Fruit fly (Drosophila melanogaster) whole organism, embryonic: ENCODE results near the gene FIG4.

Source experiments
- B-H2 ChIP-seq: fragments of 200-800 bp; sonication (Bioruptor generic); optimal IDR thresholded peaks from 2 replicates; lab custom pipeline; 2018; ENCODE audit warnings: missing biosample characterization, mild to moderate bottlenecking, missing genetic modification characterization
- Bgb ChIP-seq: fragments of 200-800 bp; sonication (Bioruptor generic); IDR thresholded peaks from 2 replicates; pipeline ENCODE4 v1.3.6; 2022; ENCODE audit warnings: missing biosample characterization, missing genetic modification characterization; ENCODE audit not compliant: partially characterized antibody
- C15 ChIP-seq: fragments of 200-800 bp; sonication (Bioruptor generic); IDR thresholded peaks from 3 replicates; pipeline ENCODE4 v1.3.6; 2022; ENCODE audit warnings: missing biosample characterization, missing genetic modification characterization
- CG1024 ChIP-seq: fragments of 200-800 bp; sonication (Bioruptor generic); IDR thresholded peaks from 2 replicates; pipeline ENCODE4 v1.3.6; 2022; ENCODE audit warnings: missing biosample characterization, missing genetic modification characterization
- CG10267 ChIP-seq: fragments of 200-800 bp; sonication (Bioruptor generic); optimal IDR thresholded peaks from 2 replicates; lab custom pipeline; 2018; ENCODE audit warnings: missing biosample characterization, mild to moderate bottlenecking, missing genetic modification characterization, moderate library complexity
- CG10431 ChIP-seq: fragments of 200-800 bp; sonication (Bioruptor generic); optimal IDR thresholded peaks from 3 replicates; lab custom pipeline; 2018; ENCODE audit warnings: missing biosample characterization, mild to moderate bottlenecking, missing genetic modification characterization
- CG12299 ChIP-seq: fragments of 200-800 bp; sonication (Bioruptor generic); optimal IDR thresholded peaks from 2 replicates; lab custom pipeline; 2018; ENCODE audit warnings: missing biosample characterization, mild to moderate bottlenecking, missing genetic modification characterization
- CG12659 ChIP-seq: fragments of 200-800 bp; sonication (Bioruptor generic); optimal IDR thresholded peaks from 3 replicates; lab custom pipeline; 2017; ENCODE audit warnings: mild to moderate bottlenecking, missing biosample characterization, missing genetic modification reagents, missing genetic modification characterization
- CG13287 ChIP-seq: fragments of 200-800 bp; sonication (Bioruptor generic); IDR thresholded peaks from 2 replicates; pipeline ENCODE4 v1.3.6; 2022; ENCODE audit warnings: missing biosample characterization, missing genetic modification characterization; ENCODE audit not compliant: partially characterized antibody
- CG13624 ChIP-seq: fragments of 200-800 bp; sonication (Bioruptor generic); optimal IDR thresholded peaks from 2 replicates; lab custom pipeline; 2016; ENCODE audit warnings: missing biosample characterization, missing genetic modification characterization
- CG13775 ChIP-seq: fragments of 200-800 bp; sonication (Bioruptor generic); optimal IDR thresholded peaks from 3 replicates; lab custom pipeline; 2017; ENCODE audit warnings: missing biosample characterization, mild to moderate bottlenecking, missing genetic modification characterization
- CG14667 ChIP-seq: fragments of 200-800 bp; sonication (Bioruptor generic); IDR thresholded peaks from 2 replicates; pipeline ENCODE4 v1.3.6; 2022; ENCODE audit warnings: missing biosample characterization, missing genetic modification characterization
- CG1647 ChIP-seq: fragments of 200-800 bp; sonication (Bioruptor generic); optimal IDR thresholded peaks from 3 replicates; lab custom pipeline; 2016; ENCODE audit warnings: missing biosample characterization, missing genetic modification characterization
- CG16815 ChIP-seq: fragments of 200-800 bp; sonication (Bioruptor generic); optimal IDR thresholded peaks from 3 replicates; lab custom pipeline; 2017; ENCODE audit warnings: missing biosample characterization, mild to moderate bottlenecking, missing genetic modification characterization
- CG17912 ChIP-seq: fragments of 200-800 bp; sonication (Bioruptor generic); optimal IDR thresholded peaks from 2 replicates; lab custom pipeline; 2018; ENCODE audit warnings: missing biosample characterization, mild to moderate bottlenecking, missing genetic modification characterization
- CG18476 ChIP-seq: fragments of 200-800 bp; sonication (Bioruptor generic); optimal IDR thresholded peaks from 2 replicates; lab custom pipeline; 2016; ENCODE audit warnings: missing biosample characterization, mild to moderate bottlenecking, missing genetic modification characterization
- CG2202 ChIP-seq: fragments of 200-800 bp; sonication (Bioruptor generic); optimal IDR thresholded peaks from 2 replicates; lab custom pipeline; 2018; ENCODE audit warnings: missing biosample characterization, mild to moderate bottlenecking, missing genetic modification characterization
- CG2889 ChIP-seq: fragments of 200-800 bp; sonication (Bioruptor generic); IDR thresholded peaks from 3 replicates; pipeline ENCODE4 v1.3.6; 2022; ENCODE audit warnings: missing biosample characterization, missing genetic modification characterization
- CG3065 ChIP-seq: fragments of 200-800 bp; sonication (Bioruptor generic); optimal IDR thresholded peaks from 2 replicates; lab custom pipeline; 2016; ENCODE audit warnings: missing biosample characterization, missing genetic modification characterization
- CG31365 ChIP-seq: fragments of 200-800 bp; sonication (Bioruptor generic); optimal IDR thresholded peaks from 2 replicates; lab custom pipeline; 2018; ENCODE audit warnings: missing biosample characterization, mild to moderate bottlenecking, missing genetic modification characterization
- CG4360 ChIP-seq: fragments of 200-800 bp; sonication (Bioruptor generic); IDR thresholded peaks from 2 replicates; pipeline ENCODE4 v1.3.6; 2022; ENCODE audit warnings: missing biosample characterization, missing genetic modification characterization
- CG7745 ChIP-seq: fragments of 200-800 bp; sonication (Bioruptor generic); optimal IDR thresholded peaks from 2 replicates; lab custom pipeline; 2018; ENCODE audit warnings: missing biosample characterization, mild to moderate bottlenecking, missing genetic modification characterization, moderate library complexity
- CG8089 ChIP-seq: fragments of 200-800 bp; sonication (Bioruptor generic); optimal IDR thresholded peaks from 3 replicates; lab custom pipeline; 2016; ENCODE audit warnings: missing biosample characterization, missing genetic modification characterization
- CG8924 ChIP-seq: fragments of 200-800 bp; optimal IDR thresholded peaks from 3 replicates; lab custom pipeline; 2019; ENCODE audit warnings: missing biosample characterization, mild to moderate bottlenecking, missing genetic modification characterization, moderate library complexity
- CG8944 ChIP-seq: fragments of 200-800 bp; sonication (Bioruptor generic); optimal IDR thresholded peaks from 3 replicates; lab custom pipeline; 2016; ENCODE audit warnings: missing biosample characterization, missing genetic modification characterization
- Chrac-16 ChIP-seq: fragments of 200-800 bp; sonication (Bioruptor generic); optimal IDR thresholded peaks from 3 replicates; lab custom pipeline; 2016; ENCODE audit warnings: missing biosample characterization, missing genetic modification characterization
- Dref ChIP-seq: fragments of 200-800 bp; sonication (Bioruptor generic); IDR thresholded peaks from 2 replicates; pipeline ENCODE4 v1.3.6; 2022; ENCODE audit warnings: missing biosample characterization, missing genetic modification characterization
- ERR ChIP-seq: fragments of 200-800 bp; sonication (Bioruptor generic); optimal IDR thresholded peaks from 2 replicates; lab custom pipeline; 2016; ENCODE audit warnings: missing biosample characterization, missing genetic modification characterization
- Hr39 ChIP-seq: fragments of >200 bp; optimal IDR thresholded peaks from 2 replicates; lab custom pipeline; 2017
- Lim3 ChIP-seq: fragments of 200-800 bp; sonication (Bioruptor generic); IDR thresholded peaks from 2 replicates; pipeline ENCODE4 v1.3.6; 2022; ENCODE audit warnings: missing biosample characterization, missing genetic modification characterization
- Mrtf ChIP-seq: fragments of 200-800 bp; sonication (Bioruptor generic); IDR thresholded peaks from 3 replicates; pipeline ENCODE4 v1.3.6; 2022; ENCODE audit warnings: missing biosample characterization, missing genetic modification characterization
- Myb ChIP-seq: fragments of 200-800 bp; sonication (Bioruptor generic); optimal IDR thresholded peaks from 2 replicates; lab custom pipeline; 2016; ENCODE audit warnings: missing biosample characterization, missing genetic modification characterization
- TFAM ChIP-seq: fragments of 200-800 bp; sonication (Bioruptor generic); optimal IDR thresholded peaks from 2 replicates; lab custom pipeline; 2017; ENCODE audit warnings: missing biosample characterization, missing genetic modification characterization, inconsistent platforms
- az2 ChIP-seq: fragments of 200-800 bp; sonication (Bioruptor generic); optimal IDR thresholded peaks from 3 replicates; lab custom pipeline; 2016; ENCODE audit warnings: missing biosample characterization, missing genetic modification characterization
- bsh ChIP-seq, 2 experiments: fragments of 200-800 bp; sonication (Bioruptor generic); optimal IDR thresholded peaks; 2 replicates each; lab custom pipeline; 2017 to 2018; ENCODE audit warnings: mild to moderate bottlenecking in 2 of 2, missing biosample characterization in 2 of 2, missing genetic modification characterization in 2 of 2, moderate library complexity in 1 of 2
- caup ChIP-seq: fragments of 200-800 bp; sonication (Bioruptor generic); optimal IDR thresholded peaks from 3 replicates; lab custom pipeline; 2017; ENCODE audit warnings: missing biosample characterization, mild to moderate bottlenecking, missing genetic modification characterization, moderate library complexity; ENCODE audit not compliant: severe bottlenecking
- corto ChIP-seq: fragments of 200-800 bp; sonication (Bioruptor generic); optimal IDR thresholded peaks from 2 replicates; lab custom pipeline; 2016; ENCODE audit warnings: missing biosample characterization, mild to moderate bottlenecking, missing genetic modification characterization, moderate library complexity
- croc ChIP-seq: fragments of 200-800 bp; sonication (Bioruptor generic); conservative IDR thresholded peaks from 3 replicates; pipeline ENCODE4 v1.3.6; 2022; ENCODE audit warnings: missing biosample characterization, missing genetic modification characterization
- crol ChIP-seq: fragments of 200-800 bp; sonication (Bioruptor generic); IDR thresholded peaks from 2 replicates; pipeline ENCODE4 v1.3.6; 2022; ENCODE audit warnings: missing biosample characterization, missing genetic modification characterization
- dati ChIP-seq: fragments of 200-800 bp; sonication (Bioruptor generic); IDR thresholded peaks from 2 replicates; pipeline ENCODE4 v1.3.6; 2022; ENCODE audit warnings: missing biosample characterization, missing genetic modification characterization
- en ChIP-seq: fragments of 200-800 bp; sonication (Bioruptor generic); optimal IDR thresholded peaks from 2 replicates; lab custom pipeline; 2016; ENCODE audit warnings: missing biosample characterization, missing genetic modification characterization
- eyg ChIP-seq: fragments of 200-800 bp; sonication (Bioruptor generic); optimal IDR thresholded peaks from 3 replicates; lab custom pipeline; 2016; ENCODE audit warnings: missing biosample characterization, missing genetic modification characterization
- jigr1 ChIP-seq: fragments of 200-800 bp; sonication (Bioruptor generic); IDR thresholded peaks from 3 replicates; pipeline ENCODE4 v1.3.6; 2022; ENCODE audit warnings: missing biosample characterization, missing genetic modification characterization
- lab ChIP-seq: fragments of 200-800 bp; sonication (Bioruptor generic); optimal IDR thresholded peaks from 3 replicates; lab custom pipeline; 2017; ENCODE audit warnings: missing biosample characterization, missing genetic modification characterization, mild to moderate bottlenecking, moderate library complexity, missing genetic modification reagents
- lmd ChIP-seq: fragments of 200-800 bp; sonication (Bioruptor generic); IDR thresholded peaks from 2 replicates; pipeline ENCODE4 v1.3.6; 2022; ENCODE audit warnings: missing biosample characterization, missing genetic modification characterization
- oc ChIP-seq: fragments of 200-800 bp; sonication (Bioruptor generic); optimal IDR thresholded peaks from 2 replicates; lab custom pipeline; 2018; ENCODE audit warnings: missing biosample characterization, mild to moderate bottlenecking, missing genetic modification characterization, moderate library complexity
- pum ChIP-seq: fragments of 200-800 bp; sonication (Bioruptor generic); optimal IDR thresholded peaks from 2 replicates; lab custom pipeline; 2016; ENCODE audit warnings: missing biosample characterization, missing genetic modification characterization
- sens ChIP-seq: fragments of 200-800 bp; sonication (Bioruptor generic); peaks from one replicate; lab custom pipeline; 2016; ENCODE audit warnings: missing biosample characterization, missing genetic modification characterization
- shn ChIP-seq: fragments of 200-800 bp; sonication (Bioruptor generic); optimal IDR thresholded peaks from 3 replicates; lab custom pipeline; 2016; ENCODE audit warnings: missing biosample characterization, missing genetic modification characterization
- stwl ChIP-seq: fragments of 200-800 bp; sonication (Bioruptor generic); optimal IDR thresholded peaks from 3 replicates; lab custom pipeline; 2018; ENCODE audit warnings: missing biosample characterization, mild to moderate bottlenecking, missing genetic modification characterization, moderate library complexity
- zen ChIP-seq: fragments of 200-800 bp; sonication (Bioruptor generic); optimal IDR thresholded peaks from 3 replicates; lab custom pipeline; 2018; ENCODE audit warnings: missing biosample characterization, mild to moderate bottlenecking, missing genetic modification characterization, moderate library complexity

The FIG4 gene

dm6 chr2L:4454009-4454689, 10.8 kb upstream of the FIG4 start, which contains the start of the genes Secp43 and ND-B8 (continued):
- peak; percentile 84 for TF ChIP-seq Bgb (GFP tag; lab: Robert Waterston, UW)
- no peak for TF ChIP-seq CG13775
- no peak for TF ChIP-seq en (GFP tag; lab: Kevin White, UChicago)
- no peak for TF ChIP-seq az2
- peak; percentile 82 for TF ChIP-seq CG13287
- TF ChIP-seq jigr1 (GFP tag; lab: Robert Waterston, UW) = no peak
- no peak for TF ChIP-seq CG8944 (GFP tag; lab: Kevin White, UChicago)
- TF ChIP-seq Chrac-16 = no peak
- peak; percentile 59 for TF ChIP-seq zen (tag; lab: Kevin White, UChicago)
- TF ChIP-seq shn = no peak
- TF ChIP-seq TFAM (GFP tag; lab: Kevin White, UChicago) = no peak
- no peak for TF ChIP-seq crol (GFP tag; lab: Robert Waterston, UW)
- TF ChIP-seq CG12299 = no peak
- TF ChIP-seq ERR (GFP tag; lab: Kevin White, UChicago) = no peak
- TF ChIP-seq stwl (tag; lab: Kevin White, UChicago) = peak; percentile 62
- peak; percentile 54 for TF ChIP-seq CG10267
- no peak for TF ChIP-seq CG4360
- TF ChIP-seq CG16815 (GFP tag; lab: Kevin White, UChicago) = no peak
- peak; percentile 99 for TF ChIP-seq Myb (GFP tag; lab: Kevin White, UChicago)
- no peak for TF ChIP-seq Hr39 (lab: Kevin White, UChicago)
- TF ChIP-seq CG8924 (tag; lab: Kevin White, UChicago) = no peak
- TF ChIP-seq bsh (GFP tag; optimal IDR thresholded peaks at IDR 0.05; lab: Kevin White, UChicago) = no peak
- TF ChIP-seq eyg (GFP tag; lab: Kevin White, UChicago) = no peak
- no peak for TF ChIP-seq CG1647 (GFP tag; lab: Kevin White, UChicago)
- no peak for TF ChIP-seq CG14667 (GFP tag; lab: Robert Waterston, UW)
- no peak for TF ChIP-seq CG8089 (GFP tag; lab: Kevin White, UChicago)
- TF ChIP-seq CG2889 (GFP tag; lab: Robert Waterston, UW) = no peak
- TF ChIP-seq CG12659 = peak; percentile 69
- no peak for TF ChIP-seq caup
- TF ChIP-seq Mrtf (GFP tag; lab: Robert Waterston, UW) = no peak
- TF ChIP-seq pum (GFP tag; lab: Kevin White, UChicago) = no peak
- TF ChIP-seq corto (GFP tag; lab: Kevin White, UChicago) = no peak
- TF ChIP-seq B-H2 (GFP tag; lab: Kevin White, UChicago) = peak; percentile 74
- TF ChIP-seq CG7745 (tag; lab: Kevin White, UChicago) = no peak
- TF ChIP-seq CG3065 (GFP tag; lab: Kevin White, UChicago) = no peak
- TF ChIP-seq sens = no peak
- no peak for TF ChIP-seq croc (GFP tag; lab: Robert Waterston, UW)
- TF ChIP-seq CG2202 (tag; lab: Kevin White, UChicago) = no peak
- TF ChIP-seq CG13624 (GFP tag; lab: Kevin White, UChicago) = peak; percentile 29
- TF ChIP-seq C15 (GFP tag; lab: Robert Waterston, UW) = no peak
- TF ChIP-seq CG10431 = no peak
- peak; percentile 11 for TF ChIP-seq CG17912 (GFP tag; lab: Kevin White, UChicago)
- no peak for TF ChIP-seq lmd (GFP tag; lab: Robert Waterston, UW)
- no peak for TF ChIP-seq dati (GFP tag; lab: Robert Waterston, UW)
- TF ChIP-seq CG18476 = no peak
- peak; percentile 96 for TF ChIP-seq Dref (GFP tag; lab: Robert Waterston, UW)
- no peak for TF ChIP-seq Lim3
- no peak for TF ChIP-seq CG1024 (GFP tag; lab: Robert Waterston, UW)
- TF ChIP-seq lab (GFP tag; lab: Kevin White, UChicago) = no peak
- TF ChIP-seq oc = no peak
- TF ChIP-seq CG31365 (tag; lab: Kevin White, UChicago) = no peak
